Worm (Caenorhabditis elegans) whole organism, L1 larva: ENCODE measurements around the gene Y43C5B.3.

Source experiments
- aha-1 ChIP-seq: fragments of 150-350 bp; optimal IDR thresholded peaks from 2 replicates; lab custom pipeline; 2014; ENCODE audit warnings: missing biosample characterization, missing genetic modification characterization
- alr-1 ChIP-seq: fragments of 200-800 bp; sonication (Bioruptor generic); optimal IDR thresholded peaks from 2 replicates; lab custom pipeline; 2018; ENCODE audit warnings: borderline replicate concordance, mild to moderate bottlenecking, missing genetic modification characterization, missing compliant biosample characterization
- aly-2 ChIP-seq: fragments of 150-350 bp; optimal IDR thresholded peaks from 2 replicates; lab custom pipeline; 2014; ENCODE audit warnings: missing biosample characterization, missing genetic modification characterization
- lin-13 ChIP-seq: fragments of 150-350 bp; optimal IDR thresholded peaks from 2 replicates; lab custom pipeline; 2014; ENCODE audit warnings: missing biosample characterization, missing genetic modification reagents, missing genetic modification characterization
- lir-3 ChIP-seq: sonication (generic microtip); optimal IDR thresholded peaks from 2 replicates; lab custom pipeline; 2016; ENCODE audit warnings: mild to moderate bottlenecking, missing genetic modification characterization, moderate library complexity, missing compliant biosample characterization; ENCODE audit not compliant: poor library complexity
- nhr-11 ChIP-seq: fragments of 150-350 bp; optimal IDR thresholded peaks from 2 replicates; lab custom pipeline; 2014; ENCODE audit warnings: missing biosample characterization, missing genetic modification characterization
- unc-130 ChIP-seq: fragments of 150-350 bp; optimal IDR thresholded peaks from 2 replicates; lab custom pipeline; 2017; ENCODE audit warnings: missing biosample characterization, missing genetic modification characterization, inconsistent platforms
- unc-86 ChIP-seq: sonication (generic microtip); optimal IDR thresholded peaks from 2 replicates; lab custom pipeline; 2016; ENCODE audit warnings: missing genetic modification characterization, missing compliant biosample characterization

ce11 chrIV:10302203-10302602 lies 48.2 kb upstream of the Y43C5B.3 start, which contains the start of gene R09E10.5:
- TF ChIP-seq unc-130 (tag; lab: Kevin White, UChicago): no peak
- no peak for TF ChIP-seq alr-1 (tag; lab: Kevin White, UChicago)
- TF ChIP-seq unc-86 (tag; lab: Kevin White, UChicago): no peak
- TF ChIP-seq aly-2: no peak
- TF ChIP-seq lin-13 (GFP tag; lab: Kevin White, UChicago): no peak
- no peak for TF ChIP-seq lir-3
- TF ChIP-seq aha-1 (tag; lab: Kevin White, UChicago): no peak
- no peak for TF ChIP-seq nhr-11 (tag; lab: Kevin White, UChicago)
